Fruit fly (Drosophila melanogaster) whole organism, embryonic: ENCODE data around the gene Dmtn.

Source experiments
- ATbp ChIP-seq: fragments of 200-800 bp; sonication (Bioruptor generic); optimal IDR thresholded peaks from 2 replicates; lab custom pipeline; 2017; ENCODE audit warnings: missing biosample characterization, mild to moderate bottlenecking, missing genetic modification characterization, missing genetic modification reagents
- C15 ChIP-seq: fragments of 200-800 bp; sonication (Bioruptor generic); IDR thresholded peaks from 3 replicates; pipeline ENCODE4 v1.3.6; 2022; ENCODE audit warnings: missing biosample characterization, missing genetic modification characterization
- CG1024 ChIP-seq: fragments of 200-800 bp; sonication (Bioruptor generic); IDR thresholded peaks from 2 replicates; pipeline ENCODE4 v1.3.6; 2022; ENCODE audit warnings: missing biosample characterization, missing genetic modification characterization
- CG10979 ChIP-seq: fragments of 200-800 bp; sonication (Bioruptor generic); optimal IDR thresholded peaks from 2 replicates; lab custom pipeline; 2018; ENCODE audit warnings: missing biosample characterization, mild to moderate bottlenecking, missing genetic modification characterization, moderate library complexity
- CG11695 ChIP-seq: fragments of 200-800 bp; sonication (Bioruptor generic); IDR thresholded peaks from 3 replicates; pipeline ENCODE4 v1.3.6; 2022; ENCODE audit warnings: missing biosample characterization, missing genetic modification characterization
- CG12155 ChIP-seq: fragments of 200-800 bp; sonication (Bioruptor generic); optimal IDR thresholded peaks from 3 replicates; lab custom pipeline; 2016; ENCODE audit warnings: missing biosample characterization, missing genetic modification characterization
- CG12219 ChIP-seq: fragments of 200-800 bp; sonication (Bioruptor generic); optimal IDR thresholded peaks from 3 replicates; lab custom pipeline; 2018; ENCODE audit warnings: missing biosample characterization, mild to moderate bottlenecking, missing genetic modification characterization
- CG12299 ChIP-seq: fragments of 200-800 bp; sonication (Bioruptor generic); optimal IDR thresholded peaks from 2 replicates; lab custom pipeline; 2018; ENCODE audit warnings: missing biosample characterization, mild to moderate bottlenecking, missing genetic modification characterization
- CG12769 ChIP-seq: fragments of 200-800 bp; sonication (Bioruptor generic); optimal IDR thresholded peaks from 2 replicates; lab custom pipeline; 2019; ENCODE audit warnings: missing biosample characterization, mild to moderate bottlenecking, missing genetic modification characterization, moderate library complexity
- CG1529 ChIP-seq: fragments of 200-800 bp; sonication (Bioruptor generic); optimal IDR thresholded peaks from 3 replicates; lab custom pipeline; 2018; ENCODE audit warnings: missing biosample characterization, missing genetic modification characterization
- CG1603 ChIP-seq: fragments of 200-800 bp; sonication (Bioruptor generic); optimal IDR thresholded peaks from 2 replicates; lab custom pipeline; 2019; ENCODE audit warnings: missing biosample characterization, mild to moderate bottlenecking, missing genetic modification characterization, moderate library complexity
- CG17612 ChIP-seq: fragments of 200-800 bp; sonication (Bioruptor generic); IDR thresholded peaks from 2 replicates; pipeline ENCODE4 v1.3.6; 2022; ENCODE audit warnings: missing biosample characterization, missing genetic modification characterization
- CG18619 ChIP-seq: fragments of 200-800 bp; sonication (Bioruptor generic); optimal IDR thresholded peaks from 3 replicates; lab custom pipeline; 2017; ENCODE audit warnings: missing biosample characterization, mild to moderate bottlenecking, missing genetic modification characterization
- CG2120 ChIP-seq: fragments of 200-800 bp; sonication (Bioruptor generic); optimal IDR thresholded peaks from 3 replicates; lab custom pipeline; 2016; ENCODE audit warnings: missing biosample characterization, missing genetic modification characterization
- CG2199 ChIP-seq: fragments of 200-800 bp; sonication (Bioruptor generic); IDR thresholded peaks from 3 replicates; pipeline ENCODE4 v1.3.6; 2022; ENCODE audit warnings: missing biosample characterization, missing genetic modification characterization
- CG2678 ChIP-seq: fragments of 200-800 bp; sonication (Bioruptor generic); optimal IDR thresholded peaks from 3 replicates; lab custom pipeline; 2019; ENCODE audit warnings: missing biosample characterization, mild to moderate bottlenecking, missing genetic modification characterization, moderate library complexity
- CG3065 ChIP-seq: fragments of 200-800 bp; sonication (Bioruptor generic); optimal IDR thresholded peaks from 2 replicates; lab custom pipeline; 2016; ENCODE audit warnings: missing biosample characterization, missing genetic modification characterization
- CG33213 ChIP-seq: fragments of 200-800 bp; sonication (Bioruptor generic); optimal IDR thresholded peaks from 3 replicates; lab custom pipeline; 2016; ENCODE audit warnings: missing biosample characterization, missing genetic modification characterization
- CG3847 ChIP-seq: fragments of 200-800 bp; sonication (Bioruptor generic); IDR thresholded peaks from 2 replicates; pipeline ENCODE4 v1.3.6; 2022; ENCODE audit warnings: missing biosample characterization, missing genetic modification characterization
- CG5180 ChIP-seq: fragments of 200-800 bp; sonication (Bioruptor generic); optimal IDR thresholded peaks from 3 replicates; lab custom pipeline; 2017; ENCODE audit warnings: missing biosample characterization, missing genetic modification characterization, mild to moderate bottlenecking, moderate library complexity, missing genetic modification reagents
- CG6254 ChIP-seq: fragments of 200-800 bp; sonication (Bioruptor generic); optimal IDR thresholded peaks from 3 replicates; lab custom pipeline; 2017; ENCODE audit warnings: mild to moderate bottlenecking, missing biosample characterization, missing genetic modification reagents, missing genetic modification characterization
- CG6654 ChIP-seq: fragments of 200-800 bp; sonication (Bioruptor generic); optimal IDR thresholded peaks from 2 replicates; lab custom pipeline; 2017; ENCODE audit warnings: missing biosample characterization, mild to moderate bottlenecking, missing genetic modification characterization
- CG8924 ChIP-seq: fragments of 200-800 bp; optimal IDR thresholded peaks from 3 replicates; lab custom pipeline; 2019; ENCODE audit warnings: missing biosample characterization, mild to moderate bottlenecking, missing genetic modification characterization, moderate library complexity
- CG9215 ChIP-seq: fragments of 200-800 bp; sonication (Bioruptor generic); IDR thresholded peaks from 2 replicates; pipeline ENCODE4 v1.3.6; 2022; ENCODE audit warnings: missing biosample characterization, missing genetic modification characterization
- CG9727 ChIP-seq: fragments of 200-800 bp; sonication (Bioruptor generic); optimal IDR thresholded peaks from 3 replicates; lab custom pipeline; 2017; ENCODE audit warnings: missing biosample characterization, mild to moderate bottlenecking, missing genetic modification characterization
- CoRest ChIP-seq: fragments of 200-800 bp; sonication (Bioruptor generic); optimal IDR thresholded peaks from 3 replicates; lab custom pipeline; 2018; ENCODE audit warnings: missing biosample characterization, mild to moderate bottlenecking, missing genetic modification characterization, moderate library complexity
- Dek ChIP-seq: fragments of 200-800 bp; sonication (Bioruptor generic); optimal IDR thresholded peaks from 3 replicates; lab custom pipeline; 2019; ENCODE audit warnings: missing biosample characterization, mild to moderate bottlenecking, missing genetic modification characterization, moderate library complexity
- Dip3 ChIP-seq: fragments of 200-800 bp; sonication (Bioruptor generic); optimal IDR thresholded peaks from 3 replicates; lab custom pipeline; 2016; ENCODE audit warnings: missing biosample characterization, missing genetic modification characterization
- Elba2 ChIP-seq: fragments of 200-800 bp; sonication (Bioruptor generic); optimal IDR thresholded peaks from 3 replicates; lab custom pipeline; 2016; ENCODE audit warnings: missing biosample characterization, missing genetic modification characterization
- H2.0 ChIP-seq: fragments of 200-800 bp; sonication (Bioruptor generic); IDR thresholded peaks from 2 replicates; pipeline ENCODE4 v1.3.6; 2022; ENCODE audit warnings: missing biosample characterization, missing genetic modification characterization
- Lim3 ChIP-seq: fragments of 200-800 bp; sonication (Bioruptor generic); IDR thresholded peaks from 2 replicates; pipeline ENCODE4 v1.3.6; 2022; ENCODE audit warnings: missing biosample characterization, missing genetic modification characterization
- MTF-1 ChIP-seq: fragments of 200-800 bp; sonication (Bioruptor generic); optimal IDR thresholded peaks from 2 replicates; lab custom pipeline; 2018; ENCODE audit warnings: missing biosample characterization, mild to moderate bottlenecking, missing genetic modification characterization, borderline replicate concordance
- PHDP ChIP-seq: fragments of 200-800 bp; sonication (Bioruptor generic); optimal IDR thresholded peaks from 3 replicates; lab custom pipeline; 2018; ENCODE audit warnings: missing biosample characterization, mild to moderate bottlenecking, missing genetic modification characterization, moderate library complexity
- Trl ChIP-seq, 3 experiments: fragments of >200 bp in 2 of 3; fragments of 200-800 bp in 1 of 3; sonication (Bioruptor generic) in 1 of 3; optimal IDR thresholded peaks; 2 replicates in 1 of 3; 3 replicates in 2 of 3; lab custom pipeline; 2016 to 2017; ENCODE audit warnings: missing biosample characterization in 1 of 3, missing genetic modification characterization in 1 of 3
- ap ChIP-seq: fragments of 200-800 bp; sonication (Bioruptor generic); IDR thresholded peaks from 2 replicates; pipeline ENCODE4 v1.3.6; 2022; ENCODE audit warnings: missing biosample characterization, missing genetic modification characterization
- ara ChIP-seq: fragments of 200-800 bp; sonication (Bioruptor generic); IDR thresholded peaks from 2 replicates; pipeline ENCODE4 v1.3.6; 2022; ENCODE audit warnings: missing biosample characterization, missing genetic modification characterization
- az2 ChIP-seq: fragments of 200-800 bp; sonication (Bioruptor generic); optimal IDR thresholded peaks from 3 replicates; lab custom pipeline; 2016; ENCODE audit warnings: missing biosample characterization, missing genetic modification characterization
- crol ChIP-seq: fragments of 200-800 bp; sonication (Bioruptor generic); IDR thresholded peaks from 2 replicates; pipeline ENCODE4 v1.3.6; 2022; ENCODE audit warnings: missing biosample characterization, missing genetic modification characterization
- da ChIP-seq: fragments of 200-800 bp; sonication (Bioruptor generic); optimal IDR thresholded peaks from 2 replicates; lab custom pipeline; 2016; ENCODE audit warnings: missing biosample characterization, missing genetic modification characterization
- dan ChIP-seq: fragments of 200-800 bp; sonication (Bioruptor generic); IDR thresholded peaks from 2 replicates; pipeline ENCODE4 v1.3.6; 2022; ENCODE audit warnings: missing biosample characterization, missing genetic modification characterization
- disco-r ChIP-seq: fragments of 200-800 bp; sonication (Bioruptor generic); optimal IDR thresholded peaks from 2 replicates; lab custom pipeline; 2016; ENCODE audit warnings: missing biosample characterization, missing genetic modification characterization
- dpn ChIP-seq, 2 experiments: fragments of 200-800 bp; sonication (Bioruptor generic); optimal IDR thresholded peaks; 3 replicates each; lab custom pipeline; 2016; ENCODE audit warnings: missing biosample characterization in 2 of 2, missing genetic modification characterization in 2 of 2
- h ChIP-seq: fragments of >200 bp; optimal IDR thresholded peaks from 2 replicates; lab custom pipeline; 2017
- kah ChIP-seq: fragments of 200-800 bp; sonication (Bioruptor generic); optimal IDR thresholded peaks from 2 replicates; lab custom pipeline; 2018; ENCODE audit warnings: missing biosample characterization, mild to moderate bottlenecking, missing genetic modification characterization
- lola ChIP-seq, 3 experiments: fragments of >200 bp in 2 of 3; fragments of 200-800 bp in 1 of 3; sonication (Bioruptor generic) in 1 of 3; optimal IDR thresholded peaks; 2 replicates each; lab custom pipeline; 2017 to 2019; ENCODE audit warnings: missing biosample characterization in 3 of 3, missing genetic modification characterization in 3 of 3, mild to moderate bottlenecking in 1 of 3, moderate library complexity in 1 of 3
- nau ChIP-seq: fragments of 200-800 bp; sonication (Bioruptor generic); optimal IDR thresholded peaks from 3 replicates; lab custom pipeline; 2017; ENCODE audit warnings: missing biosample characterization, mild to moderate bottlenecking, missing genetic modification characterization, missing genetic modification reagents
- pho ChIP-seq: fragments of 200-800 bp; sonication (Bioruptor generic); optimal IDR thresholded peaks from 2 replicates; lab custom pipeline; 2016; ENCODE audit warnings: missing biosample characterization, missing genetic modification characterization
- ranshi ChIP-seq: fragments of 200-800 bp; sonication (Bioruptor generic); IDR thresholded peaks from 2 replicates; pipeline ENCODE4 v1.3.6; 2022; ENCODE audit warnings: missing biosample characterization, missing genetic modification characterization
- toy ChIP-seq: fragments of 200-800 bp; sonication (Bioruptor generic); IDR thresholded peaks from 2 replicates; pipeline ENCODE4 v1.3.6; 2022; ENCODE audit warnings: missing biosample characterization, missing genetic modification characterization
- zfh1 ChIP-seq: fragments of 200-800 bp; sonication (Bioruptor generic); IDR thresholded peaks from 3 replicates; pipeline ENCODE4 v1.3.6; 2022; ENCODE audit warnings: missing biosample characterization, missing genetic modification characterization

Dmtn gene

dm6 chr3R:6416242-6416641 lies 10.5 kb upstream of the Dmtn start (continued):
- TF ChIP-seq Dek (tag; lab: Kevin White, UChicago) = peak; percentile 59
- TF ChIP-seq crol (GFP tag; lab: Robert Waterston, UW) = no peak
- TF ChIP-seq CG1529 (GFP tag; lab: Kevin White, UChicago) = no peak
- peak; percentile 15 for TF ChIP-seq CG6254
- TF ChIP-seq CG8924 (tag; lab: Kevin White, UChicago) = peak; percentile 70
- TF ChIP-seq CG12769 = peak; percentile 95
- TF ChIP-seq disco-r (GFP tag; lab: Kevin White, UChicago) = peak; percentile 35
- TF ChIP-seq CG9727 (GFP tag; lab: Kevin White, UChicago) = peak; percentile 74
- no peak for TF ChIP-seq Trl (optimal IDR thresholded peaks at IDR 0.05; lab: Kevin White, UChicago)
- peak; percentile 73 for TF ChIP-seq Trl (GFP tag; optimal IDR thresholded peaks at IDR 0.05; lab: Kevin White, UChicago)
- peak; percentile 67 for TF ChIP-seq nau (GFP tag; lab: Kevin White, UChicago)
- peak; percentile 57; the same call in 1 of the 2 replicates for TF ChIP-seq CG1024 (GFP tag; lab: Robert Waterston, UW)
- peak; percentile 79 for TF ChIP-seq CG12219 (GFP tag; lab: Kevin White, UChicago)
- TF ChIP-seq CG33213 (GFP tag; lab: Kevin White, UChicago) = peak; percentile 45
- peak; percentile 90 for TF ChIP-seq CG2120
- TF ChIP-seq C15 (GFP tag; lab: Robert Waterston, UW) = peak; percentile 66; the same call in 1 of the 3 replicates
- TF ChIP-seq Lim3 (GFP tag; lab: Robert Waterston, UW) = peak; percentile 64
- peak; percentile 77 to 78 for TF ChIP-seq dpn (GFP tag; optimal IDR thresholded peaks at IDR 0.05; lab: Kevin White, UChicago)
- peak; percentile 82 for TF ChIP-seq CG11695
- peak; percentile 82 for TF ChIP-seq PHDP (tag; lab: Kevin White, UChicago)
- TF ChIP-seq da (GFP tag; lab: Kevin White, UChicago) = no peak
- peak; percentile 84 for TF ChIP-seq ranshi
- peak; percentile 82 for TF ChIP-seq pho (GFP tag; lab: Kevin White, UChicago)
- TF ChIP-seq dan (GFP tag; lab: Robert Waterston, UW) = no peak
- TF ChIP-seq CG17612 (GFP tag; lab: Robert Waterston, UW) = peak; percentile 74
- peak; percentile 73 for TF ChIP-seq CG3847
- TF ChIP-seq CG2199 (GFP tag; lab: Robert Waterston, UW) = 0 out of 3 replicates have a peak, but pooled peaks have one; percentile 37
- peak; percentile 8 for TF ChIP-seq MTF-1 (GFP tag; lab: Kevin White, UChicago)
- TF ChIP-seq CG6654 = peak; percentile 37
- TF ChIP-seq az2 = peak; percentile 55
- TF ChIP-seq CG9215 (GFP tag; lab: Robert Waterston, UW) = peak; percentile 72
- TF ChIP-seq ara (GFP tag; lab: Robert Waterston, UW) = peak; percentile 70; the same call in 1 of the 2 replicates
- TF ChIP-seq Elba2 (GFP tag; lab: Kevin White, UChicago) = no peak
- peak; percentile 85 for TF ChIP-seq CG2678 (tag; lab: Kevin White, UChicago)
- no peak for TF ChIP-seq kah (GFP tag; lab: Kevin White, UChicago)
- peak; percentile 81 for TF ChIP-seq zfh1 (GFP tag; lab: Robert Waterston, UW)
- peak; percentile 69 for TF ChIP-seq ATbp (GFP tag; lab: Kevin White, UChicago)
- TF ChIP-seq CoRest (tag; lab: Kevin White, UChicago) = peak; percentile 68
- peak; percentile 60 for TF ChIP-seq CG10979
- peak in 1 of 3 experiments; percentile 5 for TF ChIP-seq lola (GFP tag; optimal IDR thresholded peaks at IDR 0.05; lab: Kevin White, UChicago)
- TF ChIP-seq CG1603 = peak; percentile 85
- TF ChIP-seq CG18619 (GFP tag; lab: Kevin White, UChicago) = peak; percentile 75
- TF ChIP-seq ap (GFP tag; lab: Robert Waterston, UW) = peak; percentile 42; the same call in 1 of the 2 replicates
- peak; percentile 76 for TF ChIP-seq H2.0 (GFP tag; lab: Robert Waterston, UW)
- TF ChIP-seq CG5180 (GFP tag; lab: Kevin White, UChicago) = peak; percentile 37
- TF ChIP-seq CG12299 (tag; lab: Kevin White, UChicago) = peak; percentile 28
- TF ChIP-seq toy (GFP tag; lab: Robert Waterston, UW) = 0 out of 2 replicates have a peak, but pooled peaks have one; percentile 30
- TF ChIP-seq CG3065 (GFP tag; lab: Kevin White, UChicago) = peak; percentile 31
- peak; percentile 73 for TF ChIP-seq Dip3 (GFP tag; lab: Kevin White, UChicago)
- no peak for TF ChIP-seq h (lab: Kevin White, UChicago)
- peak; percentile 66 for TF ChIP-seq CG12155 (GFP tag; lab: Kevin White, UChicago)
